Fruit fly (Drosophila melanogaster): ENCODE data around the gene REPTOR.
A peak's percentile ranks its signal among the peaks of the same experiment; 100 is the strongest.

REPTOR gene

dm6 chr3R:24543033-24543675, 39.5 kb downstream of the REPTOR start (continued):
- TF ChIP-seq Tbp (GFP tag; optimal IDR thresholded peaks at IDR 0.05) (no peak), BEAF-32 (GFP tag; optimal IDR thresholded peaks at IDR 0.05) (peak; percentile 2), p53 (GFP tag; optimal IDR thresholded peaks at IDR 0.05) (peak; percentile 17), D (optimal IDR thresholded peaks at IDR 0.05) (no peak), D (GFP tag; optimal IDR thresholded peaks at IDR 0.05) (peak; percentile 46), CG2202 (tag; optimal IDR thresholded peaks at IDR 0.05) (peak; percentile 38), CG6854 (GFP tag; optimal IDR thresholded peaks at IDR 0.05) (peak; percentile 78), Abd-B (GFP tag; optimal IDR thresholded peaks at IDR 0.05) (peak; percentile 92), Dip2 (GFP tag; IDR thresholded peaks at IDR 0.05) (no peak), CG5180 (GFP tag; optimal IDR thresholded peaks at IDR 0.05) (peak; percentile 2), CG6689 (GFP tag; IDR thresholded peaks at IDR 0.05) (peak; percentile 93), CTCF (GFP tag; optimal IDR thresholded peaks at IDR 0.05) (peak; percentile 30), lov (optimal IDR thresholded peaks at IDR 0.05) (no peak), lov (GFP tag; IDR thresholded peaks at IDR 0.05) (peak; percentile 93), CG4404 (GFP tag; IDR thresholded peaks at IDR 0.05) (peak; percentile 81), CG13123 (GFP tag; optimal IDR thresholded peaks at IDR 0.05) (peak; percentile 89), CG9932 (GFP tag; IDR thresholded peaks at IDR 0.05) (peak; percentile 97), Sry-δ (GFP tag; optimal IDR thresholded peaks at IDR 0.05) (peak; percentile 48), vvl (GFP tag; IDR thresholded peaks at IDR 0.05) (peak; percentile 98), Deaf1 (tag; optimal IDR thresholded peaks at IDR 0.05) (no peak), CG10959 (GFP tag; IDR thresholded peaks at IDR 0.05) (peak; percentile 78), CG4360 (GFP tag; IDR thresholded peaks at IDR 0.05) (peak; percentile 55; the same call in 1 of the 2 replicates), fd3F (GFP tag; optimal IDR thresholded peaks at IDR 0.05) (peak; percentile 97), C15 (GFP tag; IDR thresholded peaks at IDR 0.05) (peak; percentile 93), dysf (GFP tag; IDR thresholded peaks at IDR 0.05) (peak; percentile 98), CG17359 (tag; optimal IDR thresholded peaks at IDR 0.05) (peak; percentile 85), MTF-1 (GFP tag; optimal IDR thresholded peaks at IDR 0.05; ENCODE audit: borderline replicate concordance) (peak; percentile 31), CG10565 (GFP tag; optimal IDR thresholded peaks at IDR 0.05) (peak; percentile 24), Awh (GFP tag; IDR thresholded peaks at IDR 0.05) (peak; percentile 94), crc (GFP tag; optimal IDR thresholded peaks at IDR 0.05) (peak; percentile 81), Hr3 (GFP tag; optimal IDR thresholded peaks at IDR 0.05) (peak; percentile 87), CG3065 (GFP tag; optimal IDR thresholded peaks at IDR 0.05) (peak; percentile 71), CG1832 (GFP tag; optimal IDR thresholded peaks at IDR 0.05) (no peak), CG7271 (tag; optimal IDR thresholded peaks at IDR 0.05) (no peak), CG18764 (GFP tag; optimal IDR thresholded peaks at IDR 0.05) (peak; percentile 58), unpg (GFP tag; optimal IDR thresholded peaks at IDR 0.05) (peak; percentile 93), croc (GFP tag; conservative IDR thresholded peaks at IDR 0.05) (peak; percentile 65), mirr (GFP tag; optimal IDR thresholded peaks at IDR 0.05) (peak; percentile 94), Camta (GFP tag; optimal IDR thresholded peaks at IDR 0.05) (peak; percentile 89), CG3995 (GFP tag; optimal IDR thresholded peaks at IDR 0.05) (peak; percentile 43), CG8924 (tag; optimal IDR thresholded peaks at IDR 0.05) (peak; percentile 93), sug (tag; optimal IDR thresholded peaks at IDR 0.05) (peak; percentile 96), Mes4 (GFP tag; optimal IDR thresholded peaks at IDR 0.05) (peak; percentile 71), lbe (GFP tag; optimal IDR thresholded peaks at IDR 0.05) (peak; percentile 93), CG30020 (tag; optimal IDR thresholded peaks at IDR 0.05) (no peak), CG6654 (GFP tag; optimal IDR thresholded peaks at IDR 0.05) (peak; percentile 32), CG8089 (GFP tag; optimal IDR thresholded peaks at IDR 0.05) (peak; percentile 80), Ravus (GFP tag; IDR thresholded peaks at IDR 0.05) (peak; percentile 89), CG3847 (GFP tag; IDR thresholded peaks at IDR 0.05) (peak; percentile 96), gfzf (GFP tag; optimal IDR thresholded peaks at IDR 0.05) (no peak)
